Worm (Caenorhabditis elegans) whole organism, late embryonic: ENCODE data around the gene C46E10.1.

Experiments
- C08G9.2 ChIP-seq: sonication (generic microtip); optimal IDR thresholded peaks from 2 replicates; lab custom pipeline; 2016; ENCODE audit warnings: mild to moderate bottlenecking, missing genetic modification characterization, moderate library complexity, missing compliant biosample characterization
- ama-1 ChIP-seq: fragments of 150-350 bp; optimal IDR thresholded peaks from 2 replicates; lab custom pipeline; 2014
- ceh-48 ChIP-seq: sonication (generic microtip); optimal IDR thresholded peaks from 2 replicates; lab custom pipeline; 2016; ENCODE audit warnings: missing genetic modification characterization, inconsistent platforms, missing compliant biosample characterization
- ets-4 ChIP-seq: sonication (generic microtip); optimal IDR thresholded peaks from 2 replicates; lab custom pipeline; 2016; ENCODE audit warnings: missing genetic modification characterization, missing compliant biosample characterization
- eyg-1 ChIP-seq: sonication (generic microtip); optimal IDR thresholded peaks from 2 replicates; lab custom pipeline; 2016; ENCODE audit warnings: missing genotype, missing genetic modification characterization, missing compliant biosample characterization
- fax-1 ChIP-seq: sonication (generic microtip); optimal IDR thresholded peaks from 2 replicates; lab custom pipeline; 2016; ENCODE audit warnings: missing genotype, missing genetic modification characterization, missing compliant biosample characterization
- gmeb-2 ChIP-seq: sonication (generic microtip); optimal IDR thresholded peaks from 2 replicates; lab custom pipeline; 2016; ENCODE audit warnings: missing genetic modification characterization, inconsistent platforms, missing compliant biosample characterization
- lin-11 ChIP-seq: fragments of 200-800 bp; sonication (Bioruptor generic); optimal IDR thresholded peaks from 2 replicates; lab custom pipeline; 2018; ENCODE audit warnings: mild to moderate bottlenecking, missing genetic modification characterization, missing compliant biosample characterization
- mec-3 ChIP-seq: sonication (generic microtip); optimal IDR thresholded peaks from 2 replicates; lab custom pipeline; 2016; ENCODE audit warnings: borderline replicate concordance, missing genetic modification characterization, missing compliant biosample characterization
- pag-3 ChIP-seq: sonication (generic microtip); optimal IDR thresholded peaks from 2 replicates; lab custom pipeline; 2016; ENCODE audit warnings: missing compliant biosample characterization, missing genetic modification characterization, borderline replicate concordance
- pax-1 ChIP-seq: fragments of 150-350 bp; optimal IDR thresholded peaks from 2 replicates; lab custom pipeline; 2014; ENCODE audit warnings: missing biosample characterization, missing genetic modification characterization
- pha-4 ChIP-seq: fragments of 150-350 bp; optimal IDR thresholded peaks from 2 replicates; lab custom pipeline; 2018; ENCODE audit warnings: missing biosample characterization, missing genetic modification reagents, missing genetic modification characterization
- ztf-16 ChIP-seq: sonication (generic microtip); optimal IDR thresholded peaks from 2 replicates; lab custom pipeline; 2017; ENCODE audit warnings: missing genetic modification characterization, missing compliant biosample characterization

- TF ChIP-seq ets-4 (tag; lab: Kevin White, UChicago) (no peak), gmeb-2 (tag; lab: Kevin White, UChicago) (no peak), fax-1 (tag; lab: Kevin White, UChicago) (no peak), ztf-16 (tag; lab: Kevin White, UChicago) (no peak), ama-1 (lab: Kevin White, UChicago) (no peak), lin-11 (tag; lab: Kevin White, UChicago) (no peak), pax-1 (tag; lab: Kevin White, UChicago) (no peak), pag-3 (no peak), pha-4 (no peak), eyg-1 (no peak), C08G9.2 (tag; lab: Kevin White, UChicago) (no peak), mec-3 (tag; lab: Kevin White, UChicago) (no peak), ceh-48 (tag; lab: Kevin White, UChicago) (no peak)
Observed at ce11 chrII:3748719-3749118, 24.7 kb downstream of the C46E10.1 start, which contains the start of gene fbxb-90.
